Fruit fly (Drosophila melanogaster) whole organism, wandering third instar larva: ENCODE measurements around the gene CG15385.

Source experiments
- Abd-B ChIP-seq: fragments of >200 bp; optimal IDR thresholded peaks from 2 replicates; lab custom pipeline; 2017; ENCODE audit warnings: missing biosample characterization, missing genetic modification characterization
- CG32264 ChIP-seq: fragments of 200-800 bp; sonication (Bioruptor generic); optimal IDR thresholded peaks from 2 replicates; lab custom pipeline; 2016; ENCODE audit warnings: missing biosample characterization, missing genetic modification characterization
- CG9705 ChIP-seq: fragments of 200-800 bp; sonication (Bioruptor generic); optimal IDR thresholded peaks from 2 replicates; lab custom pipeline; 2018; ENCODE audit warnings: missing biosample characterization, mild to moderate bottlenecking, missing genetic modification characterization
- CrebA ChIP-seq: fragments of 200-800 bp; sonication (Bioruptor generic); optimal IDR thresholded peaks from 2 replicates; lab custom pipeline; 2016; ENCODE audit warnings: missing biosample characterization, mild to moderate bottlenecking, missing genetic modification characterization, borderline replicate concordance
- Dfd ChIP-seq: fragments of >200 bp; optimal IDR thresholded peaks from 2 replicates; lab custom pipeline; 2017; ENCODE audit warnings: missing biosample characterization, missing genetic modification characterization
- Dif ChIP-seq: fragments of 200-275, 200-300 bp; sonication (Bioruptor generic); optimal IDR thresholded peaks from 2 replicates; lab custom pipeline; 2018; ENCODE audit warnings: missing biosample characterization, missing genetic modification characterization; ENCODE audit not compliant: partially characterized antibody
- GATAd ChIP-seq: sonication (Bioruptor generic); optimal IDR thresholded peaks from 2 replicates; lab custom pipeline; 2016; ENCODE audit warnings: missing biosample characterization, missing genetic modification characterization
- HLH106 ChIP-seq: fragments of 200-800 bp; optimal IDR thresholded peaks from 3 replicates; lab custom pipeline; 2019; ENCODE audit warnings: missing biosample characterization, mild to moderate bottlenecking, missing genetic modification characterization, moderate library complexity
- Hnf4 ChIP-seq: fragments of 200-800 bp; sonication (Bioruptor generic); optimal IDR thresholded peaks from 2 replicates; lab custom pipeline; 2016; ENCODE audit warnings: missing biosample characterization, mild to moderate bottlenecking, missing genetic modification characterization
- Hr83 ChIP-seq: fragments of 200-300 bp; sonication (Bioruptor generic); optimal IDR thresholded peaks from 2 replicates; lab custom pipeline; 2016; ENCODE audit warnings: missing biosample characterization, mild to moderate bottlenecking, missing genetic modification characterization, moderate library complexity; ENCODE audit not compliant: poor library complexity, severe bottlenecking
- Jra ChIP-seq: sonication (Bioruptor generic); optimal IDR thresholded peaks from 2 replicates; lab custom pipeline; 2016; ENCODE audit warnings: missing biosample characterization, missing genetic modification characterization
- Mio ChIP-seq: sonication (Bioruptor generic); optimal IDR thresholded peaks from 2 replicates; lab custom pipeline; 2016; ENCODE audit warnings: missing biosample characterization, missing genetic modification characterization
- Myc ChIP-seq: fragments of >200 bp; optimal IDR thresholded peaks from 2 replicates; lab custom pipeline; 2017
- OdsH ChIP-seq: fragments of 200-800 bp; sonication (Bioruptor generic); optimal IDR thresholded peaks from 2 replicates; lab custom pipeline; 2016; ENCODE audit warnings: missing biosample characterization, mild to moderate bottlenecking, missing genetic modification characterization
- Rel ChIP-seq, 2 experiments: fragments of 200-800 bp; sonication (Bioruptor generic) in 1 of 2; optimal IDR thresholded peaks; 2 replicates in 1 of 2; 3 replicates in 1 of 2; lab custom pipeline; 2016 to 2019; ENCODE audit warnings: mild to moderate bottlenecking in 2 of 2, missing biosample characterization in 2 of 2, missing genetic modification characterization in 2 of 2, moderate library complexity in 1 of 2
- Sp1 ChIP-seq: fragments of 200-800 bp; sonication (Bioruptor generic); optimal IDR thresholded peaks from 3 replicates; lab custom pipeline; 2019; ENCODE audit warnings: missing biosample characterization, mild to moderate bottlenecking, missing genetic modification characterization, moderate library complexity
- Vsx2 ChIP-seq: fragments of 200-300, 225-300 bp; sonication (Bioruptor generic); optimal IDR thresholded peaks from 2 replicates; lab custom pipeline; 2018; ENCODE audit warnings: missing biosample characterization, missing genetic modification characterization; ENCODE audit not compliant: partially characterized antibody
- br ChIP-seq: fragments of 200-800 bp; sonication (Bioruptor generic); optimal IDR thresholded peaks from 2 replicates; lab custom pipeline; 2016; ENCODE audit warnings: missing biosample characterization, missing genetic modification characterization
- brk ChIP-seq: fragments of 200-800 bp; sonication (Bioruptor generic); optimal IDR thresholded peaks from 2 replicates; lab custom pipeline; 2016; ENCODE audit warnings: missing biosample characterization, mild to moderate bottlenecking, missing genetic modification characterization
- dl ChIP-seq, 2 experiments: fragments of 175-275, 200-275 bp in 1 of 2; fragments of 200-275 bp in 1 of 2; sonication (Bioruptor generic); optimal IDR thresholded peaks; lab custom pipeline; 2018; ENCODE audit warnings: mild to moderate bottlenecking in 2 of 2, missing biosample characterization in 2 of 2, missing genetic modification characterization in 2 of 2, moderate library complexity in 2 of 2; ENCODE audit not compliant: partially characterized antibody in 2 of 2, insufficient read depth in 1 of 2
- dmrt93B ChIP-seq: fragments of 200-800 bp; sonication (Bioruptor generic); optimal IDR thresholded peaks from 2 replicates; lab custom pipeline; 2018; ENCODE audit warnings: missing biosample characterization, mild to moderate bottlenecking, missing genetic modification characterization
- dsf ChIP-seq: sonication (Bioruptor generic); optimal IDR thresholded peaks from 2 replicates; lab custom pipeline; 2016; ENCODE audit warnings: missing biosample characterization, missing genetic modification characterization, borderline replicate concordance
- ey ChIP-seq: fragments of 200-800 bp; sonication (Bioruptor generic); optimal IDR thresholded peaks from 2 replicates; lab custom pipeline; 2016; ENCODE audit warnings: missing biosample characterization, missing genetic modification characterization
- foxo ChIP-seq, 2 experiments: fragments of 200-800 bp; sonication (Bioruptor generic); optimal IDR thresholded peaks; 2 replicates in 1 of 2; 3 replicates in 1 of 2; lab custom pipeline; 2016 to 2017; ENCODE audit warnings: missing biosample characterization in 2 of 2, missing genetic modification characterization in 2 of 2
- fru ChIP-seq: fragments of 200-800 bp; sonication (Bioruptor generic); optimal IDR thresholded peaks from 3 replicates; lab custom pipeline; 2016; ENCODE audit warnings: missing biosample characterization, mild to moderate bottlenecking, missing genetic modification characterization
- h ChIP-seq: fragments of 200-800 bp; sonication (Bioruptor generic); optimal IDR thresholded peaks from 3 replicates; lab custom pipeline; 2016; ENCODE audit warnings: missing biosample characterization, mild to moderate bottlenecking, missing genetic modification characterization
- jim ChIP-seq: fragments of 175-275, 200-325 bp; sonication (Bioruptor generic); optimal IDR thresholded peaks from 2 replicates; lab custom pipeline; 2016; ENCODE audit warnings: missing biosample characterization, mild to moderate bottlenecking, missing genetic modification characterization
- lola ChIP-seq: fragments of >200 bp; optimal IDR thresholded peaks from 2 replicates; lab custom pipeline; 2017; ENCODE audit warnings: missing biosample characterization, missing genetic modification characterization
- pan ChIP-seq: fragments of >200 bp; optimal IDR thresholded peaks from 2 replicates; lab custom pipeline; 2017
- psq ChIP-seq: fragments of 200-800 bp; sonication (Bioruptor generic); optimal IDR thresholded peaks from 3 replicates; lab custom pipeline; 2017; ENCODE audit warnings: missing biosample characterization, mild to moderate bottlenecking, missing genetic modification characterization, moderate library complexity
- rgr ChIP-seq: fragments of 200-800 bp; sonication (Bioruptor generic); optimal IDR thresholded peaks from 3 replicates; lab custom pipeline; 2016; ENCODE audit warnings: missing biosample characterization, mild to moderate bottlenecking, missing genetic modification characterization
- sage ChIP-seq: fragments of 200-800 bp; sonication (Bioruptor generic); optimal IDR thresholded peaks from 2 replicates; lab custom pipeline; 2016; ENCODE audit warnings: missing biosample characterization, mild to moderate bottlenecking, missing genetic modification characterization
- sv ChIP-seq: fragments of 200-800 bp; sonication (Bioruptor generic); optimal IDR thresholded peaks from 3 replicates; lab custom pipeline; 2016; ENCODE audit warnings: missing biosample characterization, missing genetic modification characterization
- tai ChIP-seq: sonication (Bioruptor generic); optimal IDR thresholded peaks from 2 replicates; lab custom pipeline; 2016; ENCODE audit warnings: missing biosample characterization, missing genetic modification characterization
- usp ChIP-seq: fragments of >200 bp; optimal IDR thresholded peaks from 2 replicates; lab custom pipeline; 2017; ENCODE audit warnings: missing biosample characterization, missing genetic modification characterization

The CG15385 gene

DNA sequence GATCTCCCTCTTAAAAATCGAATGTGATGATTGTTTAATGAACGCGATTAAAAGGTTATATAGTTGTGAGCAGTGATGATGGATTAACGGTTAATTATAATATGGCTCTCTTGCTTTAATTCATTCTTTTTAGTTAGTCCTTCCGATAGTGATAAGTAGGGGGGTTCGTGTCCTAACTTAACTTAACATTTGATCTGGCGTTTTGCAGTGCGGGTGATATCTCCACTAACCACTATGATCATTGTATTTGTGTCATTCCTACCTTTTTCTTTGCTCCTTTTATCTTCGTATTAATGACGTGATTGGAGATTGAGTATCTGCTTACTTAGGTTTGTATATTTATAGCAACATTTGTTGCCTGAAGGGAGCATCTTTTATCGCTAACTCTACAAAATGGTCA is 17.0 kb downstream of the CG15385 start:
- TF ChIP-seq Hnf4 (GFP tag; lab: Kevin White, UChicago), result no peak
- no peak for TF ChIP-seq tai
- no peak for TF ChIP-seq Dfd (GFP tag; lab: Kevin White, UChicago)
- TF ChIP-seq brk (GFP tag; lab: Kevin White, UChicago), result no peak
- TF ChIP-seq Abd-B (GFP tag; lab: Kevin White, UChicago), result no peak
- no peak for TF ChIP-seq Dif (GFP tag; lab: Kevin White, UChicago)
- no peak for TF ChIP-seq CG32264 (GFP tag; lab: Kevin White, UChicago)
- TF ChIP-seq Jra, result no peak
- TF ChIP-seq fru (GFP tag; lab: Kevin White, UChicago), result no peak
- no peak for TF ChIP-seq rgr
- TF ChIP-seq ey (GFP tag; lab: Kevin White, UChicago), result no peak
- no peak for TF ChIP-seq jim (GFP tag; lab: Kevin White, UChicago)
- no peak for TF ChIP-seq dl (GFP tag; optimal IDR thresholded peaks at IDR 0.05; lab: Kevin White, UChicago; ENCODE audit: insufficient read depth in 1 of 2, partially characterized antibody in 2 of 2)
- no peak for TF ChIP-seq Vsx2 (GFP tag; lab: Kevin White, UChicago)
- TF ChIP-seq GATAd (GFP tag; lab: Kevin White, UChicago), result no peak
- no peak for TF ChIP-seq Rel (GFP tag; optimal IDR thresholded peaks at IDR 0.05; lab: Kevin White, UChicago)
- TF ChIP-seq Rel (tag; optimal IDR thresholded peaks at IDR 0.05; lab: Kevin White, UChicago), result no peak
- no peak for TF ChIP-seq usp (GFP tag; lab: Kevin White, UChicago)

dm6 chr2L:2194305-2194828 is 18.0 kb downstream of the CG15385 start:
- TF ChIP-seq Rel (GFP tag; optimal IDR thresholded peaks at IDR 0.05; lab: Kevin White, UChicago) (no peak), Rel (tag; optimal IDR thresholded peaks at IDR 0.05; lab: Kevin White, UChicago) (peak; percentile 30), Hnf4 (GFP tag; lab: Kevin White, UChicago) (no peak), Vsx2 (GFP tag; lab: Kevin White, UChicago) (peak; percentile 32), OdsH (no peak), dmrt93B (GFP tag; lab: Kevin White, UChicago) (no peak), Mio (GFP tag; lab: Kevin White, UChicago) (no peak), dsf (GFP tag; lab: Kevin White, UChicago) (no peak), Dif (GFP tag; lab: Kevin White, UChicago) (peak; percentile 67), lola (no peak), GATAd (GFP tag; lab: Kevin White, UChicago) (no peak), jim (GFP tag; lab: Kevin White, UChicago) (no peak), usp (GFP tag; lab: Kevin White, UChicago) (no peak), h (GFP tag; lab: Kevin White, UChicago) (peak; percentile 2), psq (no peak), Jra (no peak), pan (lab: Kevin White, UChicago) (no peak), Abd-B (GFP tag; lab: Kevin White, UChicago) (no peak), sage (GFP tag; lab: Kevin White, UChicago) (peak; percentile 4), foxo (GFP tag; optimal IDR thresholded peaks at IDR 0.05; lab: Kevin White, UChicago) (no peak), CG32264 (GFP tag; lab: Kevin White, UChicago) (no peak), Dfd (GFP tag; lab: Kevin White, UChicago) (no peak), HLH106 (tag; lab: Kevin White, UChicago) (no peak), tai (no peak)
- TF ChIP-seq, all 38 proteins: peak for 5

dm6 chr2L:2193357-2193780 is 19.0 kb downstream of the CG15385 start:
- TF ChIP-seq OdsH (peak; percentile 46), dl (GFP tag; optimal IDR thresholded peaks at IDR 0.05; lab: Kevin White, UChicago; ENCODE audit: insufficient read depth in 1 of 2, partially characterized antibody in 2 of 2) (peak; percentile 40 to 86), rgr (peak; percentile 44), lola (no peak), h (GFP tag; lab: Kevin White, UChicago) (peak; percentile 83), Rel (GFP tag; optimal IDR thresholded peaks at IDR 0.05; lab: Kevin White, UChicago) (no peak), Rel (tag; optimal IDR thresholded peaks at IDR 0.05; lab: Kevin White, UChicago) (peak; percentile 95), usp (GFP tag; lab: Kevin White, UChicago) (no peak), Hr83 (GFP tag; lab: Kevin White, UChicago) (peak; percentile 55), CG32264 (GFP tag; lab: Kevin White, UChicago) (no peak), psq (peak; percentile 13), fru (GFP tag; lab: Kevin White, UChicago) (peak; percentile 23), jim (GFP tag; lab: Kevin White, UChicago) (no peak), pan (lab: Kevin White, UChicago) (no peak), dmrt93B (GFP tag; lab: Kevin White, UChicago) (peak; percentile 18), Vsx2 (GFP tag; lab: Kevin White, UChicago) (peak; percentile 94), sv (GFP tag; lab: Kevin White, UChicago) (no peak), dsf (GFP tag; lab: Kevin White, UChicago) (no peak), br (GFP tag; lab: Kevin White, UChicago) (peak; percentile 9), CrebA (GFP tag; lab: Kevin White, UChicago) (peak; percentile 76), Abd-B (GFP tag; lab: Kevin White, UChicago) (no peak), Myc (lab: Kevin White, UChicago) (peak; percentile 44), brk (GFP tag; lab: Kevin White, UChicago) (no peak), CG9705 (GFP tag; lab: Kevin White, UChicago) (peak; percentile 32), Sp1 (GFP tag; lab: Kevin White, UChicago) (peak; percentile 51), HLH106 (tag; lab: Kevin White, UChicago) (peak; percentile 55), foxo (GFP tag; optimal IDR thresholded peaks at IDR 0.05; lab: Kevin White, UChicago) (peak; percentile 1 to 13), Dif (GFP tag; lab: Kevin White, UChicago) (peak; percentile 90), Jra (no peak), sage (GFP tag; lab: Kevin White, UChicago) (no peak), GATAd (GFP tag; lab: Kevin White, UChicago) (no peak), Hnf4 (GFP tag; lab: Kevin White, UChicago) (no peak), Dfd (GFP tag; lab: Kevin White, UChicago) (no peak)
